Fruit fly (Drosophila melanogaster): Measurements from ENCODE around the gene Nepl13.

Nepl13 gene

DNA sequence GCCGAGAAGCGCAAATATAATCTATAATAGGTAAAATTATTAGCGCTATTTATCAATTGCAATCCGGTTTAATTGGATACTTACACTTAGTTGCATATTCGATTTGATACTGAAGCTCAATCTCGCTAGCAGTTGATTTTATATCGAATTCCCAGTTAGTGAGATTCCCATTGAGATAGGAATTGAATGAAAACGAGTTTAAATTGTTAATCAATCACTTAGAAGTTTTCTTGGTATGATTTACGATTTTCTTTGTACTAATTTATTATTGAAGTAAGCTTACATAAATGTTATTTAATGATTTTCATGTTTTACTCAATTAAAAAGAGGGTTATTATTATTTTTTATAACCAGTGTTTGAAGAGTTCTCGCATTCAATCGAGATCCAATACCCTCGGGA lies 8.7 kb upstream of the Nepl13 start, which contains the start of gene CG43092:
Gene CG43092 (minus strand): TSS at position 101 of the 400 bp plus-strand sequence.
- TF ChIP-seq ttk (optimal IDR thresholded peaks at IDR 0.05) (no peak), Myc (optimal IDR thresholded peaks at IDR 0.05) (no peak), Sin3A (optimal IDR thresholded peaks at IDR 0.05) (no peak), psq (optimal IDR thresholded peaks at IDR 0.05) (no peak), insv (optimal IDR thresholded peaks at IDR 0.05) (no peak), h (optimal IDR thresholded peaks at IDR 0.05) (no peak)

DNA sequence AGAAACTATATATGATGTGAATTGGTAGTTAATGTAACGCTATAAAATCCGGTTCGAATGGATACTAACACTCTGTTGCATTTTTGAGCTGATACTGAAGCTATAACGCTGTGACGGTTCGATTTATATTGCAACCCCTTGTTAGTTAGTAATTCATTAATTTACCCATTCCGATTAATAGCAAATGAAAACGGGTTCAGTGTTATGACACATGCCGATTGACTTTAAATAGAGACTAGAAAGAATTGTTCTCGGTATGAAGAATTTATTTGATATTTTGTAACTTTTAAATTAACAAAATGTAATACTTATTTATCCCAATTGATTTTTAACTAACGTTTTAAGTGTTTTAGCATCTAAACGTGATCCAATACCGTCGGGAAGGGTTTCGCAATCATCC lies 7.8 kb upstream of the Nepl13 start, which contains the start of gene CG43091:
Gene CG43091 (minus strand): TSS at position 101 of the 400 bp plus-strand sequence.
- TF ChIP-seq h (optimal IDR thresholded peaks at IDR 0.05) (no peak), psq (optimal IDR thresholded peaks at IDR 0.05) (no peak), Myc (optimal IDR thresholded peaks at IDR 0.05) (no peak), insv (optimal IDR thresholded peaks at IDR 0.05) (no peak), Sin3A (optimal IDR thresholded peaks at IDR 0.05) (no peak), ttk (optimal IDR thresholded peaks at IDR 0.05) (no peak)

DNA sequence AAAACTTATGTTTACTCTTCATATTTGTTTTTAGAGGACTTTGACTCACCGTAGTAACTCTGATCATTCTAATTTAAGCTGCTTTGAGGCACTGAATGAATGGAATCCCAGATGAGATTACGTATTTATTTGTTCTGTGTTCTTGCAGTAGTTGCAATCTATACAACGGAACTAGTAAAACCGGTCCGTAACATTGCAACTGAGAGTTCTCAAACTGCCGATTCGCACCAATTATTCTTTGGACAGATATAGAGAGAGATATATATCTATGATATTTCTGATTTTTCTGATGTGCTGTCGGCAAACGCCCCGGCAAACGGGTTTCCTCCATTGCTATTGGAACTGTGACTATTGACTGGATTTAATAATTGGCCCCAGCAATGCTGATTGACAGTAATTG lies 6.7 kb upstream of the Nepl13 start, which contains the start of gene CG13841:
Gene CG13841 (minus strand): TSS at position 101 of the 400 bp plus-strand sequence.
- TF ChIP-seq Sin3A (optimal IDR thresholded peaks at IDR 0.05) (no peak), psq (optimal IDR thresholded peaks at IDR 0.05) (no peak), Myc (optimal IDR thresholded peaks at IDR 0.05) (no peak), h (optimal IDR thresholded peaks at IDR 0.05) (no peak), ttk (optimal IDR thresholded peaks at IDR 0.05) (no peak), insv (optimal IDR thresholded peaks at IDR 0.05) (no peak)

DNA sequence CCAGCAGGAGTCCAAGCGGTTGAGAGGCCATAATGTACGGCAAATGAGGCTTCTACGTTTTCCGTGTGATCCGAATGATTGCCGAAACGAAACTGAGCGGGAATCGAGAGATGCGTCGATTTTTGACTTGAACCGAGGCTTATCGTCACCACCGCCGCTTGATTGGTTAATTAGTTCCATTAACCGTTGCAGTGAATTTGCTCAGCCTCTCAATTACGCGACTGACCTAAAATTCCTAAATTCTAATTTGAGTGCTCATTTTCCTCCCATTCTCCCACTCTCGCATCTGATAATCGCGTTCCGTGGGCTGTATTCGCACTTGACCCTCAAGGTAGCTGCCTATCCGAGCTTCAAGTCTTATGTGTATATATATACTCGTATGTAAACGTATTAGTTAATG lies 5.2 kb upstream of the Nepl13 start, which contains the start of gene Nepl15:
Gene Nepl15 (minus strand): TSS at position 101 of the 400 bp plus-strand sequence.
- TF ChIP-seq psq (optimal IDR thresholded peaks at IDR 0.05): no peak
- TF ChIP-seq Sin3A (optimal IDR thresholded peaks at IDR 0.05): no peak
- no peak for TF ChIP-seq insv (optimal IDR thresholded peaks at IDR 0.05)
- no peak for TF ChIP-seq ttk (optimal IDR thresholded peaks at IDR 0.05)
- no peak for TF ChIP-seq Myc (optimal IDR thresholded peaks at IDR 0.05)
- no peak for TF ChIP-seq h (optimal IDR thresholded peaks at IDR 0.05)

DNA sequence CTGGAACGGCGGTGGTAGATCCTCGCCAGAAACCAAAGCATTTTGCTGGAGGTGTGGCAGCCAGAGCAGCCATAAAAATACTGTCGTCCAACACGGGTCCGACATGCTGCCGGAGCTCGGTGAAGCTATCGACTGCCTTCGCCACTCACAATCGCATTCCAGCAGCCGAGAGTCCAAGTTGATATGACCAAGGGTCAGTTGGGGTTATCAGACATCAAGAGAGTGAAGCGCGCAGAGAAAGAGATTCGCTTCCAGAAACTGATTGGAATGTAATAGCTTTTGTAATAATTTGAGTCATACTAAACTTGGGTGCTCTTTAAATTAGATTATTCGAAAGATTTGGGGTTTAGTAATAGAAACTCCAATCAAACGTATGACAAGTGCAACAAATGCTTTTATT lies 2.7 kb upstream of the Nepl13 start, which contains the start of gene Nepl14:
Gene Nepl14 (minus strand): TSS at position 125 of the 400 bp plus-strand sequence.
- TF ChIP-seq h (optimal IDR thresholded peaks at IDR 0.05): no peak
- TF ChIP-seq Myc (optimal IDR thresholded peaks at IDR 0.05): no peak
- TF ChIP-seq insv (optimal IDR thresholded peaks at IDR 0.05): no peak
- no peak for TF ChIP-seq Sin3A (optimal IDR thresholded peaks at IDR 0.05)
- TF ChIP-seq psq (optimal IDR thresholded peaks at IDR 0.05): no peak
- no peak for TF ChIP-seq ttk (optimal IDR thresholded peaks at IDR 0.05)

DNA sequence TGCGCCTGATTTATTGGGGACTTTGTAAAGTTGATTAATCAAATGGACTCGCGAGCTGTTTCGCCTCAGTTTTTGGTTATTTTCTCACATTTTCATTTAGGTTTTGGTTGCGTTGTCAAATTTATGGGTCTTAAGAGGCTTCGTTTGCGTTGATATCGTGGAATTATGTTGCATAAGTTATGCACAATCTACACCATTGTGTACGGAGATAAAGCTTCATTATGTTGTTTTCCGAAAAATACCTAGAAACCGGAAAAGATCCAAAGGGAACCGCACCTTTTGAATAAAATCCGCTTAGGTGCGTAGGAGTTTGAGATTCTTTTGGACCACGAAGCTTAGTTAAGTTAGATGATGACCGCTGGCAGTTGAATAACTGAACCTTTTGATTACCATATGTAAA lies 3.8 kb downstream of the Nepl13 start:
- TF ChIP-seq insv (optimal IDR thresholded peaks at IDR 0.05): no peak
- no peak for TF ChIP-seq ttk (optimal IDR thresholded peaks at IDR 0.05)
- TF ChIP-seq psq (optimal IDR thresholded peaks at IDR 0.05): no peak
- no peak for TF ChIP-seq h (optimal IDR thresholded peaks at IDR 0.05)
- no peak for TF ChIP-seq Sin3A (optimal IDR thresholded peaks at IDR 0.05)
- no peak for TF ChIP-seq Myc (optimal IDR thresholded peaks at IDR 0.05)

DNA sequence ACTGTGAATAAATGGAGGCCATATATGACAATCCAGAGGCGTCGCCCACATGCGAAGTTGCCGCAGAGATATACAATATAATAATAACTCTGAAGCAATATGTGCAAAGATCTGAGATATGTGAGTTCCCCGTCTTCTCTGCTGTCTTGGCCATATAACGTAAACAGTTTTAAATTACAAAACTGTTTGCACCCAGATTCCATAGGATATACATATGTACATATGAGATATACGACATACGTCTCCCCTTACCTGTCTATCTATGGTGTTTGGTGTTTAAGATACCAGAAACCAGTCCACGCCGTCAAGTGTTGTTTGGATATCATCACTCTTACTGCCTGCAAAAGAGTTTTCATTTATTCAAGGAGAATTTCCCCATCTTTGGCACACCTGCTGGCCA lies 4.6 kb downstream of the Nepl13 start:
- TF ChIP-seq psq (optimal IDR thresholded peaks at IDR 0.05) (no peak), Myc (optimal IDR thresholded peaks at IDR 0.05) (no peak), ttk (optimal IDR thresholded peaks at IDR 0.05) (no peak), insv (optimal IDR thresholded peaks at IDR 0.05) (no peak)

DNA sequence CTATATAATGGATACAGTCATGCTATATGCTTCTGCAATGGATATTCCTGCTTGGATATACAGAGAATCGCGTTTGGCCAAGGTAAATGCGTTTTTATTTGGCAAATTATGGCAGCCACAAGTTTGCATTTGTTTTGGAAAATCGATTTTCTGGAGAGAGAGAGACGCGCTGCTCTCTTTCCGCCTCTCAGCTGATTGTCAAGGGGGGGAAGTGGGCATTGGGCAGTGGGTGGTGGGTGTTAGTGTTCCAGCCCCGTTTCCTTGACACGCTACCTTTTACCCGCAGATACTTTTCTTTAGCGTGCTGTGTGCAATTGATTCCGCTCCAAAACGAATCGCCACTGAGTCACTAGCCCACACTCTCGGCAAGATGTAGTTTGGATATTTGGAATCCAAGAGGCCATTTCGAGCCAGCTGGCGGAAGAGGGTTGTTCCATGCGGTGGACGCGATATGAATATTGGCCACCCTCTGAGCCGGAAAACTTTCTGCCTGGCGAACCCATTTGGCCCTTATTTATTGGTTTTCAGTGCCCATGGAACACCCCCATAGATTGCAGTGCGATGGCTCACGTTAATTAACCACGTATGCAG lies 5.6 kb downstream of the Nepl13 start:
- TF ChIP-seq ttk (optimal IDR thresholded peaks at IDR 0.05) (no peak), insv (optimal IDR thresholded peaks at IDR 0.05) (no peak), psq (optimal IDR thresholded peaks at IDR 0.05) (no peak), Sin3A (optimal IDR thresholded peaks at IDR 0.05) (no peak), h (optimal IDR thresholded peaks at IDR 0.05) (no peak), Myc (optimal IDR thresholded peaks at IDR 0.05) (no peak)

DNA sequence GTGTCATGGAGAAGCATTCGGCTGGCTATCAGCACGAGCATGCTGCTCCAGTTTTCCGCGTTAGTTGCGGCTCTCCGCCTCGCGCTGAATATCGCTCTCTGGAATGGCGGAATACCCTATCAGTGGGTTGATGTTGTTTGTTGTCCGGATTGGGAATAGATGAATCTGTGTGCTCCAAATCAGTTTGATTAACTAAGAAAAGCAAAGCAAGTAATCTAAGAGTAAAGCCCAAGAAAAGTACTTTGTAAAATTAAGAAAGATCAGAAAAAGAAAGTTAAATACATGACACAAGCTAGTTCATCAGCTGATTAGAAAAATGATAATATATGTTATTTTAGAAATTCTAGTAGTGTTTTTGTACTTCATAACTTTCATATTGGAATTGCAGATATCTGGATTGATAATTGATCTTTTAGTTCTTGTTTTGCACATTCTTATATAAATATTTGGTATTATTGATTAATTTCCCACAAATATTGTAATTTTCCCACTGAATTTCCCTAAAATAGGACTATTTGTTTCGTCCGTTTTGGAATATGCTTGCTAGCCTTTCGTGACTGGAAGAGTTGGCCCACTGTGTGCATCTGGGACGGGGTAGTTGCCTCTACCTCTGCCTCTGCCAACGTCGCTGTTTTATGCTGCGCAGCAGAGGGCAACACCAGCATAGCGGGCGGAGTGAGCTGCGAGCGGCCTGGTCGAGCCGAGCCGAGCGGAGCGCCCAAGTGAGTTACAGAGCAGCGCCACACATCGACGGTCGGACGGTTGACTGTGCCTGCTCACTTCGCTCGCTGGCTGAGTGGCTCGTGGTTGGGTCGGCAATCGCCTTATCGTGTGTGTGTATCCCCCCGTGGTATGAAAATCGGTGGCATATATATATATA lies 6.7 kb downstream of the Nepl13 start:
- no peak for TF ChIP-seq ttk (optimal IDR thresholded peaks at IDR 0.05)
- no peak for TF ChIP-seq Sin3A (optimal IDR thresholded peaks at IDR 0.05)
- TF ChIP-seq psq (optimal IDR thresholded peaks at IDR 0.05): no peak
- TF ChIP-seq insv (optimal IDR thresholded peaks at IDR 0.05): no peak
- no peak for TF ChIP-seq Myc (optimal IDR thresholded peaks at IDR 0.05)
- no peak for TF ChIP-seq h (optimal IDR thresholded peaks at IDR 0.05)

DNA sequence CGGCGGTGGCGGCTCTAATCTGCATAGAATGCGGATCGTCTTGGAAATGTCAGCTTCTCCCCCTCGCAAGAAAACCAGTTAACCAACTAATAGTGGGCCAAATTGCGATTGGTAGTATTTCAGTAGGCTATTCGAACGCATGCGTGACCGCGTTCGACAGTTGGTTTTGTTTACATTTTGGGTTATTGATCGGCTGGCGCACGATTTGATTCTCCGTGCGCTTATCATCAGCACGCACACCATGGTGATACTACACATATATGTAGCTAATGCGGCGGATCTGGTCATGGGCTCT lies 7.3 kb downstream of the Nepl13 start:
- no peak for TF ChIP-seq h (optimal IDR thresholded peaks at IDR 0.05)
- no peak for TF ChIP-seq psq (optimal IDR thresholded peaks at IDR 0.05)
- TF ChIP-seq Myc (optimal IDR thresholded peaks at IDR 0.05): no peak
- no peak for TF ChIP-seq Sin3A (optimal IDR thresholded peaks at IDR 0.05)
- no peak for TF ChIP-seq insv (optimal IDR thresholded peaks at IDR 0.05)
- no peak for TF ChIP-seq ttk (optimal IDR thresholded peaks at IDR 0.05)

DNA sequence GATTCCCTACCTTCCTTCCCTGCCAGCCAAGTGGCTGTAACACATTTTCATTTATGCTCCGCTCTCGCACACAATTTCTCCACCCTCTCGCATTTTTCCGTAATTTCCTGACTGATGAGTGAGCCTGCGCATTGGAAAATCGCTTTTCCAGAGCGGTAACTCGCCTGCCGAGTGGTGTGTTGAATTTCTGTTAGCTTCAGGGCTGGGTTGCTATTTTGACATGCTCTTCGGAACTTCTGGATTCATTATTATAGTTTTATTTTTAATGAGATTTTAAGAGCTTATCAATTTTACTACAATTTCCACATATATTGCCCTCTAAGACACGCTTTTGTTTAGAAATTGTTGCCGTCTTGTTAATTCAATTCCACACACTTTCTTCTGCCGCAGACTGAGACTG lies 7.9 kb downstream of the Nepl13 start:
- TF ChIP-seq Sin3A (optimal IDR thresholded peaks at IDR 0.05) (no peak), insv (optimal IDR thresholded peaks at IDR 0.05) (no peak), psq (optimal IDR thresholded peaks at IDR 0.05) (no peak), ttk (optimal IDR thresholded peaks at IDR 0.05) (no peak), Myc (optimal IDR thresholded peaks at IDR 0.05) (no peak), h (optimal IDR thresholded peaks at IDR 0.05) (no peak)

DNA sequence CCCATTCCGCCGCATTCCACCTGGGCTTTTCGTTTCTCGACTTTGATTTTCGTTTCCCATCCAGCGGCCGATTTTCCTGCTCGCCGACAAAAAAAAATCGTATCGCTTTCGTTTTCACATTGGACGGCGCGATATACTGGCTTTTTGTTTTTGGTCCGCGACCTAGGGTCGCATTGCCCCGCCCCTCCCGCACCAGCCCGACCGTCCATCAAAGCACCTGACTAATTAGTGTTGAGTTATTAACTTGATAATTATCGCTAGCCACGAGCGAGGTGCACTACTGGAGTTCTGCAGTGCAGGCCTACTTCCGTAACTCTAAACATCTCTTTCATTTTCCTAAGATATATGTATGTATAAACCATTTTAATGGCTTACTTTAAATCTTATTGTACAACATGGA lies 9.2 kb downstream of the Nepl13 start:
- no peak for TF ChIP-seq Sin3A (optimal IDR thresholded peaks at IDR 0.05)
- no peak for TF ChIP-seq ttk (optimal IDR thresholded peaks at IDR 0.05)
- no peak for TF ChIP-seq psq (optimal IDR thresholded peaks at IDR 0.05)
- TF ChIP-seq Myc (optimal IDR thresholded peaks at IDR 0.05): no peak
- no peak for TF ChIP-seq h (optimal IDR thresholded peaks at IDR 0.05)
- no peak for TF ChIP-seq insv (optimal IDR thresholded peaks at IDR 0.05)
